Fruit fly (Drosophila melanogaster): ENCODE results near the gene Osi20.

Osi20 gene

dm6 chr3R:6348943-6349342 is 9.0 kb downstream of the Osi20 start, which contains the start of gene Hr83:
TSS of gene Hr83 (plus strand) at chr3R:6349243.
- TF ChIP-seq CG10348 (GFP tag; IDR thresholded peaks at IDR 0.05), result no peak
- no peak for TF ChIP-seq CG17806 (tag; optimal IDR thresholded peaks at IDR 0.05)
- TF ChIP-seq CG8159 (tag; optimal IDR thresholded peaks at IDR 0.05), result no peak
- TF ChIP-seq D1 (tag; optimal IDR thresholded peaks at IDR 0.05), result no peak

DNA sequence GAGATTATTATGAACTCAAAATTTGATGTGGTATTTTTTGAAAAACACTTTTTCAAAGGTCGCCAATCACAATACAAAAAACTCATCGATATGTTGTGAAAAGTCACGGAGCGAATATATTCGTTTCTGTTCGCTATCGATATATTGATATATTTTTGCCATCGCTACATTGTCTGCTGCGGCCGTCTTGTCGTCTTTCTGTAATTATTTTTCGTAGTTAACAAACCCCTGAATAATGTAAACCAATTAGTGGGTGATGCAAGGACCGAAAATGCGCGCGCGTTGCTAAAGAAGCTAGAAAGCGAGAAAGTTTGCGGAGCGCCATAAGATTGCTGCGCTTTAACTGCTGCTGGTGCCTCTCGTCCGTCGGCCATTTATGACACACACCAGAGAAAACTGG is 10.9 kb downstream of the Osi20 start, which contains the start of gene Pak:
TSS of gene Pak (plus strand) at position 142 of the 400 bp plus-strand sequence.
- TF ChIP-seq CG15710 (tag; optimal IDR thresholded peaks at IDR 0.05) (no peak), Pif1B (GFP tag; optimal IDR thresholded peaks at IDR 0.05) (no peak), rn (GFP tag; IDR thresholded peaks at IDR 0.05) (no peak), CG10348 (GFP tag; IDR thresholded peaks at IDR 0.05) (no peak), CG9948 (tag; optimal IDR thresholded peaks at IDR 0.05) (no peak), fd96Ca (GFP tag; IDR thresholded peaks at IDR 0.05) (no peak), CG17806 (tag; optimal IDR thresholded peaks at IDR 0.05) (no peak), Snoo (tag; optimal IDR thresholded peaks at IDR 0.05) (no peak), CG4496 (GFP tag; IDR thresholded peaks at IDR 0.05) (no peak), CG8301 (tag; optimal IDR thresholded peaks at IDR 0.05) (no peak), CG8159 (tag; optimal IDR thresholded peaks at IDR 0.05) (no peak), gl (tag; optimal IDR thresholded peaks at IDR 0.05) (no peak), CG34367 (tag; optimal IDR thresholded peaks at IDR 0.05) (no peak), Ets98B (GFP tag; IDR thresholded peaks at IDR 0.05) (no peak)

DNA sequence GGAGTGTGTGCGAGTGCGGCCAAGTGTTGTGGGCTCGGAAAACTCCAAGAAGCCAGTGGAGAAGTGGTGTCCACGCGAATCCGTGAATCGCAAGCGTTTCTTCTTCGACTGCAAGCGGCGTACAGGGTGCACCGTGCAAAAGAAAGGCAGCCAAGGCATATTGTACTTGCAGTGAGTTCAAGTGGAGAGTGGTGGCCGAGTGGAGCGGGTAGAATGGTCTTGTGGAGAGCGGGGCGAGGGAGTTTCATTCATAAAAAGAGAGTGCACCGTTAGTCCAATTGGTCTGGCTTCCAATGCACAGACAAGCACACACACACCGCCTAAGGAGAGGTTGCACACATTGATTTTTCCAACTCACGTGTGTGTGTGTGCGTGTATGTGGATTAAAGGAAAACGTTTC is 11.3 kb downstream of the Osi20 start:
- TF ChIP-seq CG12605 (GFP tag; IDR thresholded peaks at IDR 0.05) (no peak), Snoo (tag; optimal IDR thresholded peaks at IDR 0.05) (no peak), CG34367 (tag; optimal IDR thresholded peaks at IDR 0.05) (no peak), CG10348 (GFP tag; IDR thresholded peaks at IDR 0.05) (no peak), fd96Ca (GFP tag; IDR thresholded peaks at IDR 0.05) (no peak), CG4496 (GFP tag; IDR thresholded peaks at IDR 0.05) (peak; percentile 16; the same call in 1 of the 3 replicates), EcR (GFP tag; optimal IDR thresholded peaks at IDR 0.05) (peak; percentile 23), CG9948 (tag; optimal IDR thresholded peaks at IDR 0.05) (no peak), CG32121 (GFP tag; IDR thresholded peaks at IDR 0.05) (no peak), Ets98B (GFP tag; IDR thresholded peaks at IDR 0.05) (no peak; the same call in 1 of the 2 replicates), D1 (tag; optimal IDR thresholded peaks at IDR 0.05) (no peak), CG8159 (tag; optimal IDR thresholded peaks at IDR 0.05) (no peak), CG14655 (GFP tag; optimal IDR thresholded peaks at IDR 0.05) (no peak)

DNA sequence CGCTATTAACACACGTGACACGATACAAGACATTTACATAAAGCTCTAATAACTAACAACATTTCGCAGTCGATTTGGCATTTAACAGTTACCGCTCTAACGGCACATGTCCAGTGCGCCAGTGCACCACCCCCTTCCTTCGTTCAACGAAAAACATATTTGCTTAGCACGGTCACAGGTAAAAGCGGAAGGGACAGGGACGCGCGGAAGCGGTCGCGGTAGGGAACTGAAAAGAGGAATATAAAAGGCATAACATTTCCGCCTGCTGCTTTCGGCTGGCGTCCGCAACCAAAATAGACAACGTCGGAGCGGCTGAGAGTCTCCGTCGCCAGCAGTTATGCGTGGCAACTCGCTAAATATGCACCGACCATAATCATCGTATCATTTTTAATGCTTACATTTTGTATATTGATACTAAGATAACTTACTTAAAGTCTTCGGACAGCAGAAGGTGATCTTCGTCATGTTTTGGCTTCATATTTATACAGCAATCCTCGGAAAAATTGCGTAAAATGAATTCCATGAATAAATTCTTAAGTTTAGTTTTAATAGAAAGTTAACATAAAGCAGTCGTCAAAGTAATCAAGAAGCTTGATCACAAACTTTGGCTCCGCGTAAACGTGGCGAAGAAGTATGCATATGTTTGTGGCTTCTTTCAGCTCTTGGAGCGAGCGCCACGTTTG is 11.9 kb downstream of the Osi20 start:
- TF ChIP-seq rn (GFP tag; IDR thresholded peaks at IDR 0.05) (no peak), CG32121 (GFP tag; IDR thresholded peaks at IDR 0.05) (peak; percentile 54; the same call in 1 of the 2 replicates), Pif1B (GFP tag; optimal IDR thresholded peaks at IDR 0.05) (peak; percentile 27), CG34367 (tag; optimal IDR thresholded peaks at IDR 0.05) (peak; percentile 6), CG10348 (GFP tag; IDR thresholded peaks at IDR 0.05) (no peak), Snoo (tag; optimal IDR thresholded peaks at IDR 0.05) (no peak), fd96Ca (GFP tag; IDR thresholded peaks at IDR 0.05) (peak; percentile 46; the same call in 1 of the 3 replicates), gl (tag; optimal IDR thresholded peaks at IDR 0.05) (no peak), CG8301 (tag; optimal IDR thresholded peaks at IDR 0.05) (peak; percentile 75), EcR (GFP tag; optimal IDR thresholded peaks at IDR 0.05) (no peak), CG13204 (GFP tag; optimal IDR thresholded peaks at IDR 0.05) (no peak), CG9948 (tag; optimal IDR thresholded peaks at IDR 0.05) (peak; percentile 30), Ets98B (GFP tag; IDR thresholded peaks at IDR 0.05) (0 out of 2 replicates have a peak, but pooled peaks have one; percentile 22), D1 (tag; optimal IDR thresholded peaks at IDR 0.05) (no peak), CG8159 (tag; optimal IDR thresholded peaks at IDR 0.05) (peak; percentile 30), Pif1A (GFP tag; optimal IDR thresholded peaks at IDR 0.05) (peak; percentile 59), CG4496 (GFP tag; IDR thresholded peaks at IDR 0.05) (0 out of 3 replicates have a peak, but pooled peaks have one; percentile 5), CG17806 (tag; optimal IDR thresholded peaks at IDR 0.05) (peak; percentile 31), CG15710 (tag; optimal IDR thresholded peaks at IDR 0.05) (peak; percentile 26), CG12605 (GFP tag; IDR thresholded peaks at IDR 0.05) (no peak), CG14655 (GFP tag; optimal IDR thresholded peaks at IDR 0.05) (peak; percentile 80)

DNA sequence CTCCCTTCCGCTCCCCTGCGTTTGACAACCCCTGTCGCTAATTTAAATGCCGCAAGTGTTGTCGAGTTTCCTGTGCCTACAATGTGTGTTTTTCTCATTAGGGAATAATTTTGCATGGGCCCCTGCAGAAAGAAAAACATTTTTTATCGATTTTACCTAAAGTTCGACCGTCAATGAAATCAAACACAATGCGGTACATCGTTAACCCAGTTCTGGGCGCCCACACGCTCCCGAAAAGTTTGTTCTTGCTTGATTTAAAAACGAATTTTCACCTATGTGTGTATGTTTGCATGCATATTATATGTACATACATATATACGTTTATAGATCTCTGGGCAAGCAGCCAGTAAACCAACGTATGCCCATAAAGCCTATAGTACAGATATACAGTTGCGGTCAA is 12.5 kb downstream of the Osi20 start:
- no peak for TF ChIP-seq CG32121 (GFP tag; IDR thresholded peaks at IDR 0.05)
- TF ChIP-seq CG4496 (GFP tag; IDR thresholded peaks at IDR 0.05), result no peak
- no peak for TF ChIP-seq CG34367 (tag; optimal IDR thresholded peaks at IDR 0.05)
- no peak for TF ChIP-seq CG8159 (tag; optimal IDR thresholded peaks at IDR 0.05)
- no peak for TF ChIP-seq CG17806 (tag; optimal IDR thresholded peaks at IDR 0.05)
- no peak for TF ChIP-seq CG13204 (GFP tag; optimal IDR thresholded peaks at IDR 0.05)
- TF ChIP-seq fd96Ca (GFP tag; IDR thresholded peaks at IDR 0.05), result no peak
- no peak for TF ChIP-seq CG10348 (GFP tag; IDR thresholded peaks at IDR 0.05)
- no peak for TF ChIP-seq Snoo (tag; optimal IDR thresholded peaks at IDR 0.05)
- TF ChIP-seq Ets98B (GFP tag; IDR thresholded peaks at IDR 0.05), result no peak
- TF ChIP-seq D1 (tag; optimal IDR thresholded peaks at IDR 0.05), result no peak

dm6 chr3R:6352893-6353623 is 13.2 kb downstream of the Osi20 start:
- TF ChIP-seq CG14655 (GFP tag; optimal IDR thresholded peaks at IDR 0.05), result peak; percentile 77
- peak; percentile 31 for TF ChIP-seq CG17806 (tag; optimal IDR thresholded peaks at IDR 0.05)
- TF ChIP-seq Pif1B (GFP tag; optimal IDR thresholded peaks at IDR 0.05), result no peak
- peak; percentile 69 for TF ChIP-seq CG8301 (tag; optimal IDR thresholded peaks at IDR 0.05)
- TF ChIP-seq CG9948 (tag; optimal IDR thresholded peaks at IDR 0.05), result peak; percentile 54
- peak; percentile 36 for TF ChIP-seq CG34367 (tag; optimal IDR thresholded peaks at IDR 0.05)
- TF ChIP-seq CG12605 (GFP tag; IDR thresholded peaks at IDR 0.05), result no peak
- no peak for TF ChIP-seq D1 (tag; optimal IDR thresholded peaks at IDR 0.05)
- TF ChIP-seq CG15710 (tag; optimal IDR thresholded peaks at IDR 0.05), result peak; percentile 43
- TF ChIP-seq CG8159 (tag; optimal IDR thresholded peaks at IDR 0.05), result peak; percentile 50
- TF ChIP-seq fd96Ca (GFP tag; IDR thresholded peaks at IDR 0.05), result no peak
- peak; percentile 37; the same call in 1 of the 2 replicates for TF ChIP-seq CG32121 (GFP tag; IDR thresholded peaks at IDR 0.05)
- peak; percentile 28 for TF ChIP-seq CG13204 (GFP tag; optimal IDR thresholded peaks at IDR 0.05)
- peak; percentile 24 for TF ChIP-seq EcR (GFP tag; optimal IDR thresholded peaks at IDR 0.05)
- 0 out of 2 replicates have a peak, but pooled peaks have one; percentile 19 for TF ChIP-seq CG10348 (GFP tag; IDR thresholded peaks at IDR 0.05)
- peak; percentile 60; the same call in 2 of the 3 replicates for TF ChIP-seq CG4496 (GFP tag; IDR thresholded peaks at IDR 0.05)
